Fruit fly (Drosophila melanogaster) whole organism, wandering third instar larva: Measurements from ENCODE around the gene LysB.

Source experiments
- Abd-B ChIP-seq: fragments of >200 bp; optimal IDR thresholded peaks from 2 replicates; lab custom pipeline; 2017; ENCODE audit warnings: missing biosample characterization, missing genetic modification characterization
- CG32264 ChIP-seq: fragments of 200-800 bp; sonication (Bioruptor generic); optimal IDR thresholded peaks from 2 replicates; lab custom pipeline; 2016; ENCODE audit warnings: missing biosample characterization, missing genetic modification characterization
- CrebA ChIP-seq: fragments of 200-800 bp; sonication (Bioruptor generic); optimal IDR thresholded peaks from 2 replicates; lab custom pipeline; 2016; ENCODE audit warnings: missing biosample characterization, mild to moderate bottlenecking, missing genetic modification characterization, borderline replicate concordance
- Dfd ChIP-seq: fragments of >200 bp; optimal IDR thresholded peaks from 2 replicates; lab custom pipeline; 2017; ENCODE audit warnings: missing biosample characterization, missing genetic modification characterization
- Dif ChIP-seq: fragments of 200-275, 200-300 bp; sonication (Bioruptor generic); optimal IDR thresholded peaks from 2 replicates; lab custom pipeline; 2018; ENCODE audit warnings: missing biosample characterization, missing genetic modification characterization; ENCODE audit not compliant: partially characterized antibody
- GATAd ChIP-seq: sonication (Bioruptor generic); optimal IDR thresholded peaks from 2 replicates; lab custom pipeline; 2016; ENCODE audit warnings: missing biosample characterization, missing genetic modification characterization
- HLH106 ChIP-seq: fragments of 200-800 bp; optimal IDR thresholded peaks from 3 replicates; lab custom pipeline; 2019; ENCODE audit warnings: missing biosample characterization, mild to moderate bottlenecking, missing genetic modification characterization, moderate library complexity
- Hr78 ChIP-seq: fragments of >200 bp; optimal IDR thresholded peaks from 2 replicates; lab custom pipeline; 2017; ENCODE audit warnings: missing biosample characterization, missing genetic modification characterization
- Hr83 ChIP-seq: fragments of 200-300 bp; sonication (Bioruptor generic); optimal IDR thresholded peaks from 2 replicates; lab custom pipeline; 2016; ENCODE audit warnings: missing biosample characterization, mild to moderate bottlenecking, missing genetic modification characterization, moderate library complexity; ENCODE audit not compliant: poor library complexity, severe bottlenecking
- Mio ChIP-seq: sonication (Bioruptor generic); optimal IDR thresholded peaks from 2 replicates; lab custom pipeline; 2016; ENCODE audit warnings: missing biosample characterization, missing genetic modification characterization
- OdsH ChIP-seq: fragments of 200-800 bp; sonication (Bioruptor generic); optimal IDR thresholded peaks from 2 replicates; lab custom pipeline; 2016; ENCODE audit warnings: missing biosample characterization, mild to moderate bottlenecking, missing genetic modification characterization
- Rel ChIP-seq, 2 experiments: fragments of 200-800 bp; sonication (Bioruptor generic) in 1 of 2; optimal IDR thresholded peaks; 2 replicates in 1 of 2; 3 replicates in 1 of 2; lab custom pipeline; 2016 to 2019; ENCODE audit warnings: mild to moderate bottlenecking in 2 of 2, missing biosample characterization in 2 of 2, missing genetic modification characterization in 2 of 2, moderate library complexity in 1 of 2
- Sp1 ChIP-seq: fragments of 200-800 bp; sonication (Bioruptor generic); optimal IDR thresholded peaks from 3 replicates; lab custom pipeline; 2019; ENCODE audit warnings: missing biosample characterization, mild to moderate bottlenecking, missing genetic modification characterization, moderate library complexity
- Vsx2 ChIP-seq: fragments of 200-300, 225-300 bp; sonication (Bioruptor generic); optimal IDR thresholded peaks from 2 replicates; lab custom pipeline; 2018; ENCODE audit warnings: missing biosample characterization, missing genetic modification characterization; ENCODE audit not compliant: partially characterized antibody
- br ChIP-seq: fragments of 200-800 bp; sonication (Bioruptor generic); optimal IDR thresholded peaks from 2 replicates; lab custom pipeline; 2016; ENCODE audit warnings: missing biosample characterization, missing genetic modification characterization
- brk ChIP-seq: fragments of 200-800 bp; sonication (Bioruptor generic); optimal IDR thresholded peaks from 2 replicates; lab custom pipeline; 2016; ENCODE audit warnings: missing biosample characterization, mild to moderate bottlenecking, missing genetic modification characterization
- dl ChIP-seq, 2 experiments: fragments of 175-275, 200-275 bp in 1 of 2; fragments of 200-275 bp in 1 of 2; sonication (Bioruptor generic); optimal IDR thresholded peaks; lab custom pipeline; 2018; ENCODE audit warnings: mild to moderate bottlenecking in 2 of 2, missing biosample characterization in 2 of 2, missing genetic modification characterization in 2 of 2, moderate library complexity in 2 of 2; ENCODE audit not compliant: partially characterized antibody in 2 of 2, insufficient read depth in 1 of 2
- dmrt93B ChIP-seq: fragments of 200-800 bp; sonication (Bioruptor generic); optimal IDR thresholded peaks from 2 replicates; lab custom pipeline; 2018; ENCODE audit warnings: missing biosample characterization, mild to moderate bottlenecking, missing genetic modification characterization
- ey ChIP-seq: fragments of 200-800 bp; sonication (Bioruptor generic); optimal IDR thresholded peaks from 2 replicates; lab custom pipeline; 2016; ENCODE audit warnings: missing biosample characterization, missing genetic modification characterization
- foxo ChIP-seq, 2 experiments: fragments of 200-800 bp; sonication (Bioruptor generic); optimal IDR thresholded peaks; 2 replicates in 1 of 2; 3 replicates in 1 of 2; lab custom pipeline; 2016 to 2017; ENCODE audit warnings: missing biosample characterization in 2 of 2, missing genetic modification characterization in 2 of 2
- fru ChIP-seq: fragments of 200-800 bp; sonication (Bioruptor generic); optimal IDR thresholded peaks from 3 replicates; lab custom pipeline; 2016; ENCODE audit warnings: missing biosample characterization, mild to moderate bottlenecking, missing genetic modification characterization
- h ChIP-seq: fragments of 200-800 bp; sonication (Bioruptor generic); optimal IDR thresholded peaks from 3 replicates; lab custom pipeline; 2016; ENCODE audit warnings: missing biosample characterization, mild to moderate bottlenecking, missing genetic modification characterization
- psq ChIP-seq: fragments of 200-800 bp; sonication (Bioruptor generic); optimal IDR thresholded peaks from 3 replicates; lab custom pipeline; 2017; ENCODE audit warnings: missing biosample characterization, mild to moderate bottlenecking, missing genetic modification characterization, moderate library complexity
- rgr ChIP-seq: fragments of 200-800 bp; sonication (Bioruptor generic); optimal IDR thresholded peaks from 3 replicates; lab custom pipeline; 2016; ENCODE audit warnings: missing biosample characterization, mild to moderate bottlenecking, missing genetic modification characterization
- sage ChIP-seq: fragments of 200-800 bp; sonication (Bioruptor generic); optimal IDR thresholded peaks from 2 replicates; lab custom pipeline; 2016; ENCODE audit warnings: missing biosample characterization, mild to moderate bottlenecking, missing genetic modification characterization
- sv ChIP-seq: fragments of 200-800 bp; sonication (Bioruptor generic); optimal IDR thresholded peaks from 3 replicates; lab custom pipeline; 2016; ENCODE audit warnings: missing biosample characterization, missing genetic modification characterization
- tai ChIP-seq: sonication (Bioruptor generic); optimal IDR thresholded peaks from 2 replicates; lab custom pipeline; 2016; ENCODE audit warnings: missing biosample characterization, missing genetic modification characterization
- usp ChIP-seq: fragments of >200 bp; optimal IDR thresholded peaks from 2 replicates; lab custom pipeline; 2017; ENCODE audit warnings: missing biosample characterization, missing genetic modification characterization
- woc ChIP-seq: sonication (Bioruptor generic); optimal IDR thresholded peaks from 2 replicates; lab custom pipeline; 2016; ENCODE audit warnings: missing biosample characterization, mild to moderate bottlenecking, missing genetic modification characterization

Gene LysB

DNA sequence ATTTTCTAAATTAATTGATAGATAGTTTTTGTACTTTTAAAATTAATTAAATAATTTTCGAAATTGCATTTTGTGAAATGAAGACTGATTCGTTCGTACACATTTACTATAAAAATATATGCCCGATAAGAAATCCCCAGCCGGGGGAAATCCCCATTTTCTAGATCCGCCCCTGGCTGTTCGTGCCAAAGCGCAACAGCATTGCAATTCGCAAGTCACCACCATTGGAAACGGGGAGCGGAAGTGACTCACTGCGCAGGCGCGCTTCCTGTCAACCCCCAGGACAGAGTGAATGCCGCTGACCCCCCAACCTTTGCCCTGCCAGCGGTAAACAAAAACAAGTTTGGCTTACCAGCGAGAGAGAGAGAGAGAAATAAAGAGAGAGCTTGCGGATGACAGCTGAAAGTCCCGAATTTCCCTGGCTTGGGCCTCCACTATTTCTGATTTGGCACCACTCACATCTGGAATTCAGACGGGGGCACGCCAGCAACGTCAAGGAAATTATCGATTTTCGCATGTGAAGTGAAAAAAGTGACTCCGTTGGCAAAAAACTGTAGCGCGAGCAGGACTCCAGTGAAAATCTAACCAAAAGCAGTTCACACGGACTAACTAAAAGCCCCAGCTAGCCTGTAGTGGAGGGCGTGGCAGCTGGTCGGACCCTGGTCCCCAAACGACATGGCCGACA is 11.2 kb upstream of the LysB start, which contains the start of gene Aplip1:
TSS of gene Aplip1 (plus strand) at position 450 of the 685 bp plus-strand sequence.
- TF ChIP-seq Dif: no peak
- TF ChIP-seq foxo (GFP tag; optimal IDR thresholded peaks at IDR 0.05; lab: Kevin White, UChicago): peak in 1 of 2 experiments; percentile 15
- no peak for TF ChIP-seq Rel (GFP tag; optimal IDR thresholded peaks at IDR 0.05; lab: Kevin White, UChicago)
- TF ChIP-seq Rel (tag; optimal IDR thresholded peaks at IDR 0.05; lab: Kevin White, UChicago): peak; percentile 72
- TF ChIP-seq Dfd: no peak
- TF ChIP-seq CG32264 (GFP tag; lab: Kevin White, UChicago): no peak

DNA sequence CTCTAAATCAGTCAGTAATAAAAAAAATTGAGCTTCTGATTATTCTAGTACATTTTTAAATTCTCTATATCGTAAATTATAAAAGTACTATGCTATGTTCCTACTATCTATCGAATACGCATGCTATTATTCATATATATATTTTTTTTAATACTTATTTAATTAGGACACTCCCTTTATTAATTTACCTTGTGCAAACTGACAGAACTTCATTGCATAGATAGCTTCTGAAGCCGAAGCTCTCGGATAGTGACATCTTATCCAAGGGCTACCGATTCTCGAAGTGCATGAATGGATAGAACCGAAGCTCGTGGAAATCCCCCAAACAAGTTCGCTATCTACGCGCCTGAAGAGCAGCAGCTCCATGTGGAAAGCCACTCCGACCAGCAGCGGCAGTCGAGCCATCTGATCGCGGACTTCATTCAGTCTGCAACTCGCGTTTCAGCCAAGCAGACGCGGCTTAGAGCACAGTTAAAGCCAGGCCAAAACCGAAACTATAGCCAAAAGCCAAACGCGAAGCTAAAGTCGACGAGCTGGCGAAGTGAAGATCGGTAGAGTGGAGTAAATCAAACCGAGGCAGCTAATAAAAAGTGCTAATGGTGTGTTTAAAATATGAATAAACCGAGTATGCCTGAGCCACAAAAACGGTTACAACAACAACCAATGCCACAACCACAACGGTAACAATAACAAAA is 6.7 kb upstream of the LysB start, which contains the start of gene mwh:
TSS of gene mwh (plus strand) at position 430 of the 695 bp plus-strand sequence.
- no peak for TF ChIP-seq Hr78 (GFP tag; lab: Kevin White, UChicago)

DNA sequence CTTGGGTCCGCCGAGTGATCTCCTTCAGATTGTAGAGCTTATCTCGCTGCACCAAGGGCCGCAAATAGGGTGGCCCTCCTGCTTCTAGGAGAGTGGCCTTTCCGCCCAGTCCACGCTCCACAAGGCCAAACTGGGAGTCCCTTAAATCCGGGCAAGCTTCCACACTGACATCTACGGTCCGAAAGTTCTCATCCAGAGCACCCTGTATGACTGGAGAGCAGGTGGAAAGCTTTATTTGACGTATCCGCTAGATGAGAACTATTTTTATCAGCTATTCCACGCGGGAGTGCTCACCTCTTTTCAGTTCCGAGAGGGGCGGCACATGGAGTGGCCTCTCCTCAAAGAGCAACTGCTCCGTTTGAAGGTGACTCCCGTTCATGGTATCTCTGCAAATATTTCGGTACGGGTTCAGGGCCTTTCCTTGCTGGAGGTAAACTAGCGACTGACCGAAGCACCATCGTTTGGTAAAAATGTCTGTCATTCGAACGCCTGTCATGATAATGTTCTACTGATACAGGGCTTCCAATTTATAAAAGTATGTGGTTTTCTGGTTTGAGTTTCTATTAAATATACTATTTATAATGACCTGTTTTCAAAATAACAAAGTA is 4.5 kb upstream of the LysB start, which contains the start of gene meep:
TSS of gene meep (minus strand) at position 449 of the 608 bp plus-strand sequence.
- TF ChIP-seq CrebA: no peak
- TF ChIP-seq dl (GFP tag; optimal IDR thresholded peaks at IDR 0.05; lab: Kevin White, UChicago; ENCODE audit: insufficient read depth in 1 of 2, partially characterized antibody in 2 of 2): no peak
- no peak for TF ChIP-seq OdsH (GFP tag; lab: Kevin White, UChicago)
- no peak for TF ChIP-seq ey (GFP tag; lab: Kevin White, UChicago)
- no peak for TF ChIP-seq Vsx2 (GFP tag; lab: Kevin White, UChicago)
- no peak for TF ChIP-seq Abd-B
- no peak for TF ChIP-seq woc (GFP tag; lab: Kevin White, UChicago)
- TF ChIP-seq Hr83 (GFP tag; lab: Kevin White, UChicago): no peak
- TF ChIP-seq br (GFP tag; lab: Kevin White, UChicago): no peak
- no peak for TF ChIP-seq sage (GFP tag; lab: Kevin White, UChicago)
- TF ChIP-seq brk (GFP tag; lab: Kevin White, UChicago): no peak
- no peak for TF ChIP-seq dmrt93B (GFP tag; lab: Kevin White, UChicago)
- no peak for TF ChIP-seq rgr (GFP tag; lab: Kevin White, UChicago)
- no peak for TF ChIP-seq GATAd (GFP tag; lab: Kevin White, UChicago)
- no peak for TF ChIP-seq psq (GFP tag; lab: Kevin White, UChicago)

DNA sequence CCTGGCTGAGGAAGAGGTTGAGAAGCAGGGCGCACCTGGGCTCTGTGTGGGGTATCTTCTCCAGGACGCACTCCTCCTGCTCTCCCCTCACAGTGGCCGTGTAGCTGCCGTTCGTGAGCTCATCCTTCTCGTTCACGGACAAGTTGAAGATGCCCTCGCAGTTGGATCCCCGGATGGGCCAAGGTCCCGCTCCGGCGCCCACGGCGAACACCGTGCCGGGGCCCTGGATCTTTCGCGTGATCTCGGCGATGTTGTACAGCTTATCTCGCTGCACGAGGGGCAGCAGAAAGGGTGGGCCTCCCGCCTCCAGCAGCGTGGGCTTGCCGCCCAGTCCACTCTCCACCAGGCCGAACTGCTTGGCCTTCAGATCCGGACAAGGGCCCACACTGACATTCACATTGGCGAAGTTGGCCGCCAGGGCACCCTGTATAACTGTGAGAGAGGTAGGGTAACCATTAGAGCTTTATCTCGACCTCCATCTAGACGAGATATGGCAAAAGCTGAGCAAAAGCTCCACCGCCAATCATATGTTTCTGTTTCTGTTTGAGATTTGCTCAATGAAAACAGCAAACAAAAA is 3.2 kb upstream of the LysB start:
- TF ChIP-seq Dfd (peak; percentile 97), br (GFP tag; lab: Kevin White, UChicago) (no peak)
- TF ChIP-seq, all 38 proteins: peak for 1

DNA sequence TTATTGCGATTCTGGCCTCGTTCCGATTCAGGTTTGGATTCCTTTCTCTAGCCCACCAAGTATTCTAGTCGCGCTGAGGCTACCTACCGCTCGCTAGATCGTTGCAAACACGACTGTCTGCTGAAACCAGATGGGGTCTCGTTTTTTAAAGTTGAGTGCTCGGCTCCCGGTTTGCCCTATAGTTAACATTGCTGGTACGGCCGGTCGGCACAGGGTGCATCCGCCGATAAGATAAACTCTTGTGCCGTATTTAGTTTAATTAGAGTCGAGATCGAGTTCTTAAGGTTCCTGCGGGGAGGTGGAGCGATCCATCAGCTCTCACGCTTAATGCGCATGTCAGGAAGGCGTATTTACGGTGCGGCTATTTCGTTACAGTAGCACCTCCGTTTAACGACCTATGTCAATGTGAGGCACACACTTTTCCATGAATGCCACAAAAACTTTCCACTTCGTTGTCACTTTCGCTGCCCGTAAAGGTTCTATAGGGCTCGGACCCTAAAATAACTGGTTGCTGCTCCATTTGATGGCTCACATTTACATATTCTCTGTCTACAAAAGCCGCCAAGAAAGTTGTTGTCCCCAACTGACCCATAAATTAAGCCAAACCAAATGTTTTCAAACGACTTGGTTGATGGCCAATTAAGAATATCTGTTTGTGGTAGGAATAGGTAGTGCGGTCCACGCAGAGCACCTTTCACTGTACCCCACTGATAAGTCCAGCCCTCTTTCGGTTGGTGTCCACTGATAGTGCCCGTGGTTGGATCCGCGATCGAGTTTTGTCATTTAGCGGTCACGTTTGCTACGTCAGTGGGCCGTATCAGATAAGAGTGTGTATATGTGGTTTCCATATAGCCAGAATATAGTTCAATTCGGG is 2.3 kb upstream of the LysB start, which contains the start of gene CG9119:
TSS of gene CG9119 (minus strand) at position 122 of the 874 bp plus-strand sequence.
- TF ChIP-seq Sp1 (GFP tag; lab: Kevin White, UChicago) (peak; percentile 28), ey (GFP tag; lab: Kevin White, UChicago) (peak; percentile 59), br (GFP tag; lab: Kevin White, UChicago) (peak; percentile 52), usp (no peak), OdsH (GFP tag; lab: Kevin White, UChicago) (peak; percentile 46), tai (GFP tag; lab: Kevin White, UChicago) (no peak), dmrt93B (GFP tag; lab: Kevin White, UChicago) (peak; percentile 34), fru (GFP tag; lab: Kevin White, UChicago) (peak; percentile 72), psq (GFP tag; lab: Kevin White, UChicago) (peak; percentile 6), HLH106 (tag; lab: Kevin White, UChicago) (peak; percentile 24), foxo (GFP tag; optimal IDR thresholded peaks at IDR 0.05; lab: Kevin White, UChicago) (peak in 1 of 2 experiments; percentile 61), sv (peak; percentile 40), h (GFP tag; lab: Kevin White, UChicago) (peak; percentile 59), Abd-B (no peak), Mio (GFP tag; lab: Kevin White, UChicago) (no peak), rgr (GFP tag; lab: Kevin White, UChicago) (peak; percentile 27)
- TF ChIP-seq, all 38 proteins: peak for 12
